Worm (Caenorhabditis elegans): ENCODE results near the gene B0432.1.

B0432.1 gene

DNA sequence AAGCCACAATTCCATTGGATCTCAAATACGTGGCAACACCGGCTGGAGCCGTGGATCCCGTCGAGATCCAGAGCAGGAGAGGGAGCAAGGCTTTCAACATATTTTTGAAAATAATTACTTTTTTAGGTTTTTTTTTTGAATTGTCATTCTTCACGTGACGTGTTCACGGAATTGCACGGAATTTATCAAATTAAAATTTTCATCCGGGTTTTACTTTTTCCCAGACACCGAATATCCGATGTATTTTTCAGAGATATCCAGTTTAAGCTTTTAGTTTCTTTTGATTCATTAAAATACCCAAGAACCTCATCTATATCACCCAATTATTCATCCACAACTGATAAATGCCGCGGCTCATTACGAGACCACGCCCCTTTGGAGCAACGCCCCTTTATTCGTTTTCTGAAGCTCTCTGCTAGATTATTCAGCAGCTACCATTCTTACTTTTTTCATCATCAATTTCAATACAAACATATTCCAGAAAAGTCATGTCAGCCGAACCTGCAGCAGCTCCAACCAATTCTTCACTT, at the start of gene B0432.1, which contains the start of gene clec-117:
Gene B0432.1 (plus strand): TSS at position 480 of the 530 bp plus-strand sequence.
Gene clec-117 (minus strand): TSS at position 101 of the 530 bp plus-strand sequence.
- TF ChIP-seq cog-1 (tag; optimal IDR thresholded peaks at IDR 0.05) (no peak), flt-1 (GFP tag; IDR thresholded peaks at IDR 0.05) (no peak), klf-2 (GFP tag; conservative IDR thresholded peaks at IDR 0.05) (no peak), med-1 (GFP tag; optimal IDR thresholded peaks at IDR 0.05; ENCODE audit: insufficient read depth) (no peak), ztf-23 (GFP tag; IDR thresholded peaks at IDR 0.05) (no peak), ref-1 (GFP tag; conservative IDR thresholded peaks at IDR 0.05) (no peak), tab-1 (GFP tag; IDR thresholded peaks at IDR 0.05) (no peak), ztf-29 (GFP tag; IDR thresholded peaks at IDR 0.05) (no peak), T22C8.4 (GFP tag; IDR thresholded peaks at IDR 0.05) (no peak)

ce11 chrII:247736-248135, 49.5 kb upstream of the B0432.1 start:
- TF ChIP-seq T22C8.4 (GFP tag; IDR thresholded peaks at IDR 0.05) (no peak), klf-2 (GFP tag; conservative IDR thresholded peaks at IDR 0.05) (no peak), cog-1 (tag; optimal IDR thresholded peaks at IDR 0.05) (no peak), ztf-23 (GFP tag; IDR thresholded peaks at IDR 0.05) (no peak), med-1 (GFP tag; optimal IDR thresholded peaks at IDR 0.05; ENCODE audit: insufficient read depth) (no peak)

ce11 chrII:255124-255523, 42.1 kb upstream of the B0432.1 start:
- TF ChIP-seq tab-1 (GFP tag; IDR thresholded peaks at IDR 0.05), result peak; percentile 82
- peak; percentile 55; the same call in 1 of the 2 replicates for TF ChIP-seq ref-1 (GFP tag; conservative IDR thresholded peaks at IDR 0.05)
- peak; percentile 83 for TF ChIP-seq med-1 (GFP tag; optimal IDR thresholded peaks at IDR 0.05; ENCODE audit: insufficient read depth)
- peak; percentile 88 for TF ChIP-seq cog-1 (tag; optimal IDR thresholded peaks at IDR 0.05)
- TF ChIP-seq flt-1 (GFP tag; IDR thresholded peaks at IDR 0.05), result peak; percentile 89
- TF ChIP-seq ztf-29 (GFP tag; IDR thresholded peaks at IDR 0.05), result peak; percentile 84
- peak; percentile 58 for TF ChIP-seq klf-2 (GFP tag; conservative IDR thresholded peaks at IDR 0.05)
- peak; percentile 87 for TF ChIP-seq ztf-23 (GFP tag; IDR thresholded peaks at IDR 0.05)
- peak; percentile 93 for TF ChIP-seq T22C8.4 (GFP tag; IDR thresholded peaks at IDR 0.05)

ce11 chrII:257519-257918, 39.7 kb upstream of the B0432.1 start, which contains the start of gene cat-2:
cat-2 (plus strand) TSS chrII:257819.
- TF ChIP-seq med-1 (GFP tag; optimal IDR thresholded peaks at IDR 0.05; ENCODE audit: insufficient read depth) (no peak), ztf-23 (GFP tag; IDR thresholded peaks at IDR 0.05) (no peak), flt-1 (GFP tag; IDR thresholded peaks at IDR 0.05) (no peak), ztf-29 (GFP tag; IDR thresholded peaks at IDR 0.05) (no peak), cog-1 (tag; optimal IDR thresholded peaks at IDR 0.05) (no peak), klf-2 (GFP tag; conservative IDR thresholded peaks at IDR 0.05) (no peak), tab-1 (GFP tag; IDR thresholded peaks at IDR 0.05) (no peak), T22C8.4 (GFP tag; IDR thresholded peaks at IDR 0.05) (no peak), ref-1 (GFP tag; conservative IDR thresholded peaks at IDR 0.05) (no peak)

DNA sequence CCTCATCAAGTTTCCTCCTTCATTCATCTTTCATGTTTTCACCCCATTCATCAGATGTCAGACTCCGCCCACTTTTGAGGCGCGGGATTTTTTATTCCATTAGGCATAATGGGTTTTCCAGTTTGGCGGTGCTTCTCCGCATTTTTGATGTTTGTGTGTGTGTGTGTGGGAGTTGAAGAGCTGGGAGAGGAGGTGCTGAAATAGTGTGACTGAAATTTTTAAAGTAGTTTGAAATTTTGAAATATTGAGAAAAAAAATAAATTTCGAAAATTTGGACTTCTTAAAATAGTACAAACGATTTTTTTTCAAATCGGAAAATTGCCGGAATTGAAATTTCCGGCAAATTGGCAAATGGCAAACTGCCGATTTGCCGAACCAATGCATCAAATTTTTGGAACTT, 33.6 kb upstream of the B0432.1 start, which contains the start of gene scc-2:
Gene scc-2 (minus strand): TSS at position 101 of the 400 bp plus-strand sequence.
- no peak for TF ChIP-seq ztf-23 (GFP tag; IDR thresholded peaks at IDR 0.05)
- no peak for TF ChIP-seq flt-1 (GFP tag; IDR thresholded peaks at IDR 0.05)
- TF ChIP-seq cog-1 (tag; optimal IDR thresholded peaks at IDR 0.05), result no peak
- no peak for TF ChIP-seq klf-2 (GFP tag; conservative IDR thresholded peaks at IDR 0.05)
- no peak for TF ChIP-seq med-1 (GFP tag; optimal IDR thresholded peaks at IDR 0.05; ENCODE audit: insufficient read depth)
- no peak for TF ChIP-seq tab-1 (GFP tag; IDR thresholded peaks at IDR 0.05)
- no peak for TF ChIP-seq T22C8.4 (GFP tag; IDR thresholded peaks at IDR 0.05)
- TF ChIP-seq ref-1 (GFP tag; conservative IDR thresholded peaks at IDR 0.05), result no peak
- no peak for TF ChIP-seq ztf-29 (GFP tag; IDR thresholded peaks at IDR 0.05)

ce11 chrII:264053-264452, 33.1 kb upstream of the B0432.1 start, which contains the start of gene B0432.14:
B0432.14 (plus strand) TSS chrII:264353.
- no peak for TF ChIP-seq ztf-29 (GFP tag; IDR thresholded peaks at IDR 0.05)
- TF ChIP-seq T22C8.4 (GFP tag; IDR thresholded peaks at IDR 0.05), result no peak
- TF ChIP-seq ref-1 (GFP tag; conservative IDR thresholded peaks at IDR 0.05), result no peak
- no peak for TF ChIP-seq cog-1 (tag; optimal IDR thresholded peaks at IDR 0.05)
- no peak for TF ChIP-seq med-1 (GFP tag; optimal IDR thresholded peaks at IDR 0.05; ENCODE audit: insufficient read depth)
- TF ChIP-seq klf-2 (GFP tag; conservative IDR thresholded peaks at IDR 0.05), result no peak
- no peak for TF ChIP-seq tab-1 (GFP tag; IDR thresholded peaks at IDR 0.05)
- TF ChIP-seq ztf-23 (GFP tag; IDR thresholded peaks at IDR 0.05), result no peak
- no peak for TF ChIP-seq flt-1 (GFP tag; IDR thresholded peaks at IDR 0.05)

ce11 chrII:273872-274271, 23.3 kb upstream of the B0432.1 start, which contains the start of gene B0432.7:
B0432.7 (minus strand) TSS chrII:273972.
- TF ChIP-seq flt-1 (GFP tag; IDR thresholded peaks at IDR 0.05) (no peak), ztf-23 (GFP tag; IDR thresholded peaks at IDR 0.05) (no peak), med-1 (GFP tag; optimal IDR thresholded peaks at IDR 0.05; ENCODE audit: insufficient read depth) (no peak), ztf-29 (GFP tag; IDR thresholded peaks at IDR 0.05) (no peak), klf-2 (GFP tag; conservative IDR thresholded peaks at IDR 0.05) (no peak), cog-1 (tag; optimal IDR thresholded peaks at IDR 0.05) (no peak), T22C8.4 (GFP tag; IDR thresholded peaks at IDR 0.05) (no peak), ref-1 (GFP tag; conservative IDR thresholded peaks at IDR 0.05) (no peak), tab-1 (GFP tag; IDR thresholded peaks at IDR 0.05) (no peak)

DNA sequence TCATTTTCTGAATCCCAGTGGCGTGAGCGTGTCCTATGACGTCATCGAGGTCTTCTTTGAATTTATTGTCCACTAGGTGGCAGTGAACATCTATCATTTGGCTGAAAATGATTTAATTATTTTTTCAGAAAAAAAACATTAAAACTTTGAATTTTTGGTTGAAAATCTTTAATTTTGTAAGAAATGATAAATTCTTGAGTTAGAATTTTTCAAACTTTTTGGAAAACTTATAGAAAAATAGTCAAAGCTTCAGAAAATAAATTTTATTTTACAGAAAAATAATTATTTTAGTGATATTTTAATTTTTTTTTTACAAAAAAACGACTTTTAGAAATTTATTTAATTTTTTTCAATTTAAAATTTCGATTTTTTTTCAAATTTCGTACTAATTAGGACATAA, 18.6 kb upstream of the B0432.1 start, which contains the start of gene B0432.8:
Gene B0432.8 (minus strand): TSS at position 101 of the 400 bp plus-strand sequence.
- TF ChIP-seq ztf-23 (GFP tag; IDR thresholded peaks at IDR 0.05), result no peak
- TF ChIP-seq ztf-29 (GFP tag; IDR thresholded peaks at IDR 0.05), result no peak
- TF ChIP-seq T22C8.4 (GFP tag; IDR thresholded peaks at IDR 0.05), result no peak

ce11 chrII:282483-282882, 14.7 kb upstream of the B0432.1 start, which contains the start of gene trul-1:
trul-1 (minus strand) TSS chrII:282583.
- TF ChIP-seq tab-1 (GFP tag; IDR thresholded peaks at IDR 0.05) (no peak), ztf-23 (GFP tag; IDR thresholded peaks at IDR 0.05) (no peak), ztf-29 (GFP tag; IDR thresholded peaks at IDR 0.05) (no peak), flt-1 (GFP tag; IDR thresholded peaks at IDR 0.05) (no peak), med-1 (GFP tag; optimal IDR thresholded peaks at IDR 0.05; ENCODE audit: insufficient read depth) (no peak), ref-1 (GFP tag; conservative IDR thresholded peaks at IDR 0.05) (no peak), cog-1 (tag; optimal IDR thresholded peaks at IDR 0.05) (no peak), klf-2 (GFP tag; conservative IDR thresholded peaks at IDR 0.05) (no peak), T22C8.4 (GFP tag; IDR thresholded peaks at IDR 0.05) (no peak)

Data from whole organism, midembryonic.